Fruit fly (Drosophila melanogaster) whole organism, embryonic: ENCODE results near the gene Arp6.

Experiments used
- Abd-B ChIP-seq: fragments of 200-800 bp; sonication (Bioruptor generic); optimal IDR thresholded peaks from 2 replicates; lab custom pipeline; 2018; ENCODE audit warnings: missing biosample characterization, mild to moderate bottlenecking, missing genetic modification characterization, moderate library complexity
- B-H2 ChIP-seq: fragments of 200-800 bp; sonication (Bioruptor generic); optimal IDR thresholded peaks from 2 replicates; lab custom pipeline; 2018; ENCODE audit warnings: missing biosample characterization, mild to moderate bottlenecking, missing genetic modification characterization
- CG10209 ChIP-seq: fragments of 200-800 bp; sonication (Bioruptor generic); optimal IDR thresholded peaks from 3 replicates; lab custom pipeline; 2017; ENCODE audit warnings: missing biosample characterization, mild to moderate bottlenecking, missing genetic modification characterization, missing genetic modification reagents
- CG11085 ChIP-seq: fragments of 200-800 bp; sonication (Bioruptor generic); IDR thresholded peaks from 2 replicates; pipeline ENCODE4 v1.3.6; 2022; ENCODE audit warnings: missing biosample characterization, missing genetic modification characterization
- CG11504 ChIP-seq: fragments of 200-800 bp; sonication (Bioruptor generic); optimal IDR thresholded peaks from 3 replicates; lab custom pipeline; 2019; ENCODE audit warnings: missing biosample characterization, mild to moderate bottlenecking, missing genetic modification characterization, moderate library complexity
- CG12659 ChIP-seq: fragments of 200-800 bp; sonication (Bioruptor generic); optimal IDR thresholded peaks from 3 replicates; lab custom pipeline; 2017; ENCODE audit warnings: mild to moderate bottlenecking, missing biosample characterization, missing genetic modification reagents, missing genetic modification characterization
- CG12744 ChIP-seq: fragments of 200-800 bp; sonication (Bioruptor generic); optimal IDR thresholded peaks from 2 replicates; lab custom pipeline; 2016; ENCODE audit warnings: missing biosample characterization, missing genetic modification characterization
- CG15696 ChIP-seq: fragments of 200-800 bp; sonication (Bioruptor generic); optimal IDR thresholded peaks from 2 replicates; lab custom pipeline; 2019; ENCODE audit warnings: missing biosample characterization, mild to moderate bottlenecking, missing genetic modification characterization, moderate library complexity
- CG17359 ChIP-seq: fragments of 200-800 bp; sonication (Bioruptor generic); optimal IDR thresholded peaks from 3 replicates; lab custom pipeline; 2018; ENCODE audit warnings: missing biosample characterization, mild to moderate bottlenecking, missing genetic modification characterization, moderate library complexity
- CG17385 ChIP-seq: fragments of 200-800 bp; sonication (Bioruptor generic); optimal IDR thresholded peaks from 3 replicates; lab custom pipeline; 2018; ENCODE audit warnings: missing biosample characterization, mild to moderate bottlenecking, missing genetic modification characterization
- CG17568 ChIP-seq: fragments of 200-800 bp; sonication (Bioruptor generic); optimal IDR thresholded peaks from 2 replicates; lab custom pipeline; 2018; ENCODE audit warnings: missing biosample characterization, mild to moderate bottlenecking, missing genetic modification characterization, moderate library complexity
- CG2712 ChIP-seq: fragments of 200-800 bp; optimal IDR thresholded peaks from 3 replicates; lab custom pipeline; 2019; ENCODE audit warnings: missing biosample characterization, mild to moderate bottlenecking, missing genetic modification characterization, moderate library complexity
- CG31365 ChIP-seq: fragments of 200-800 bp; sonication (Bioruptor generic); optimal IDR thresholded peaks from 2 replicates; lab custom pipeline; 2018; ENCODE audit warnings: missing biosample characterization, mild to moderate bottlenecking, missing genetic modification characterization
- CG3163 ChIP-seq: fragments of 200-800 bp; sonication (Bioruptor generic); optimal IDR thresholded peaks from 3 replicates; lab custom pipeline; 2016; ENCODE audit warnings: missing biosample characterization, missing genetic modification characterization
- CG3847 ChIP-seq: fragments of 200-800 bp; sonication (Bioruptor generic); IDR thresholded peaks from 2 replicates; pipeline ENCODE4 v1.3.6; 2022; ENCODE audit warnings: missing biosample characterization, missing genetic modification characterization
- CG4617 ChIP-seq: fragments of 200-800 bp; sonication (Bioruptor generic); optimal IDR thresholded peaks from 3 replicates; lab custom pipeline; 2016; ENCODE audit warnings: missing biosample characterization, missing genetic modification characterization, borderline replicate concordance
- CG7987 ChIP-seq: fragments of 200-800 bp; sonication (Bioruptor generic); optimal IDR thresholded peaks from 2 replicates; lab custom pipeline; 2018; ENCODE audit warnings: missing biosample characterization, mild to moderate bottlenecking, missing genetic modification characterization, moderate library complexity
- CG9437 ChIP-seq: fragments of 200-800 bp; sonication (Bioruptor generic); optimal IDR thresholded peaks from 2 replicates; lab custom pipeline; 2018; ENCODE audit warnings: missing biosample characterization, mild to moderate bottlenecking, missing genetic modification characterization
- Drgx ChIP-seq: fragments of 200-800 bp; sonication (Bioruptor generic); IDR thresholded peaks from 2 replicates; pipeline ENCODE4 v1.3.6; 2022; ENCODE audit warnings: missing biosample characterization, missing genetic modification characterization
- E2f2 ChIP-seq: fragments of 200-800 bp; sonication (Bioruptor generic); IDR thresholded peaks from 2 replicates; pipeline ENCODE4 v1.3.6; 2022; ENCODE audit warnings: missing biosample characterization, missing genetic modification characterization
- ERR ChIP-seq: fragments of 200-800 bp; sonication (Bioruptor generic); optimal IDR thresholded peaks from 2 replicates; lab custom pipeline; 2016; ENCODE audit warnings: missing biosample characterization, missing genetic modification characterization
- Gug ChIP-seq: fragments of 200-800 bp; sonication (Bioruptor generic); IDR thresholded peaks from 4 replicates; pipeline ENCODE4 v1.3.6; 2022; ENCODE audit warnings: missing biosample characterization, missing genetic modification characterization
- HmgD ChIP-seq: fragments of 200-800 bp; sonication (Bioruptor generic); optimal IDR thresholded peaks from 3 replicates; lab custom pipeline; 2016; ENCODE audit warnings: missing biosample characterization, missing genetic modification characterization
- HmgZ ChIP-seq: fragments of 200-800 bp; sonication (Bioruptor generic); optimal IDR thresholded peaks from 2 replicates; lab custom pipeline; 2018; ENCODE audit warnings: missing biosample characterization, mild to moderate bottlenecking, missing genetic modification characterization
- Hmx ChIP-seq: fragments of 200-800 bp; sonication (Bioruptor generic); optimal IDR thresholded peaks from 2 replicates; lab custom pipeline; 2016; ENCODE audit warnings: missing biosample characterization, missing genetic modification characterization
- Hr39 ChIP-seq: fragments of >200 bp; optimal IDR thresholded peaks from 2 replicates; lab custom pipeline; 2017
- PHDP ChIP-seq: fragments of 200-800 bp; sonication (Bioruptor generic); optimal IDR thresholded peaks from 3 replicates; lab custom pipeline; 2018; ENCODE audit warnings: missing biosample characterization, mild to moderate bottlenecking, missing genetic modification characterization, moderate library complexity
- Side ChIP-seq: fragments of 200-800 bp; sonication (Bioruptor generic); optimal IDR thresholded peaks from 2 replicates; lab custom pipeline; 2016; ENCODE audit warnings: missing biosample characterization, missing genetic modification characterization
- Sox102F ChIP-seq: fragments of 200-800 bp; sonication (Bioruptor generic); optimal IDR thresholded peaks from 2 replicates; lab custom pipeline; 2018; ENCODE audit warnings: missing biosample characterization, mild to moderate bottlenecking, missing genetic modification characterization, moderate library complexity
- Ssrp ChIP-seq: fragments of 200-800 bp; sonication (Bioruptor generic); optimal IDR thresholded peaks from 2 replicates; lab custom pipeline; 2018; ENCODE audit warnings: missing biosample characterization, mild to moderate bottlenecking, missing genetic modification characterization, moderate library complexity
- YL-1 ChIP-seq: fragments of 200-800 bp; sonication (Bioruptor generic); optimal IDR thresholded peaks from 3 replicates; lab custom pipeline; 2017; ENCODE audit warnings: missing biosample characterization, mild to moderate bottlenecking, missing genetic modification characterization
- az2 ChIP-seq: fragments of 200-800 bp; sonication (Bioruptor generic); optimal IDR thresholded peaks from 3 replicates; lab custom pipeline; 2016; ENCODE audit warnings: missing biosample characterization, missing genetic modification characterization
- bab2 ChIP-seq: fragments of 200-800 bp; sonication (Bioruptor generic); optimal IDR thresholded peaks from 2 replicates; lab custom pipeline; 2016; ENCODE audit warnings: missing biosample characterization, missing genetic modification characterization
- bigmax ChIP-seq: fragments of 200-800 bp; sonication (Bioruptor generic); optimal IDR thresholded peaks from 2 replicates; lab custom pipeline; 2018; ENCODE audit warnings: missing biosample characterization, mild to moderate bottlenecking, missing genetic modification characterization
- cas ChIP-seq: fragments of 200-800 bp; sonication (Bioruptor generic); IDR thresholded peaks from 2 replicates; pipeline ENCODE4 v1.3.6; 2022; ENCODE audit warnings: missing biosample characterization, missing genetic modification characterization
- dan ChIP-seq: fragments of 200-800 bp; sonication (Bioruptor generic); IDR thresholded peaks from 2 replicates; pipeline ENCODE4 v1.3.6; 2022; ENCODE audit warnings: missing biosample characterization, missing genetic modification characterization
- eyg ChIP-seq: fragments of 200-800 bp; sonication (Bioruptor generic); optimal IDR thresholded peaks from 3 replicates; lab custom pipeline; 2016; ENCODE audit warnings: missing biosample characterization, missing genetic modification characterization
- hkb ChIP-seq, 2 experiments: fragments of 200-800 bp in 1 of 2; fragments of >200 bp in 1 of 2; sonication (Bioruptor generic) in 1 of 2; IDR thresholded peaks in 1 of 2; optimal IDR thresholded peaks in 1 of 2; 2 replicates each; pipeline versions ENCODE4 v1.3.6 to Lab custom; 2017 to 2022; ENCODE audit warnings: missing biosample characterization in 1 of 2, missing genetic modification characterization in 1 of 2
- kni ChIP-seq: fragments of 200-800 bp; sonication (Bioruptor generic); optimal IDR thresholded peaks from 3 replicates; lab custom pipeline; 2017; ENCODE audit warnings: mild to moderate bottlenecking, missing biosample characterization, missing genetic modification reagents, missing genetic modification characterization
- lbe ChIP-seq: fragments of 200-800 bp; sonication (Bioruptor generic); optimal IDR thresholded peaks from 2 replicates; lab custom pipeline; 2016; ENCODE audit warnings: missing biosample characterization, mild to moderate bottlenecking, missing genetic modification characterization
- mirr ChIP-seq: fragments of 200-800 bp; sonication (Bioruptor generic); optimal IDR thresholded peaks from 3 replicates; lab custom pipeline; 2018; ENCODE audit warnings: missing biosample characterization, mild to moderate bottlenecking, missing genetic modification characterization
- nerfin-2 ChIP-seq: fragments of 200-800 bp; sonication (Bioruptor generic); IDR thresholded peaks from 2 replicates; pipeline ENCODE4 v1.3.6; 2022; ENCODE audit warnings: missing biosample characterization, missing genetic modification characterization; ENCODE audit not compliant: partially characterized antibody
- pan ChIP-seq, 4 experiments: fragments of >200 bp in 3 of 4; fragments of 200-800 bp in 1 of 4; sonication (Bioruptor generic) in 1 of 4; optimal IDR thresholded peaks in 3 of 4; IDR thresholded peaks in 1 of 4; 2 replicates each; pipeline versions ENCODE4 v1.3.6 to Lab custom; 2017 to 2022; ENCODE audit warnings: missing biosample characterization in 2 of 4, missing genetic modification characterization in 2 of 4, mixed read lengths in 1 of 4
- pfk ChIP-seq: fragments of 200-800 bp; sonication (Bioruptor generic); optimal IDR thresholded peaks from 2 replicates; lab custom pipeline; 2018; ENCODE audit warnings: missing biosample characterization, mild to moderate bottlenecking, missing genetic modification characterization, moderate library complexity
- pum ChIP-seq: fragments of 200-800 bp; sonication (Bioruptor generic); optimal IDR thresholded peaks from 2 replicates; lab custom pipeline; 2016; ENCODE audit warnings: missing biosample characterization, missing genetic modification characterization
- sc ChIP-seq, 3 experiments: fragments of >200 bp in 2 of 3; fragments of 200-800 bp in 1 of 3; sonication (Bioruptor generic) in 1 of 3; optimal IDR thresholded peaks; 2 replicates in 2 of 3; 3 replicates in 1 of 3; lab custom pipeline; 2017; ENCODE audit warnings: mild to moderate bottlenecking in 1 of 3, missing biosample characterization in 1 of 3, missing genetic modification characterization in 1 of 3, missing genetic modification reagents in 1 of 3
- stc ChIP-seq: fragments of 200-800 bp; sonication (Bioruptor generic); IDR thresholded peaks from 2 replicates; pipeline ENCODE4 v1.3.6; 2022; ENCODE audit warnings: missing biosample characterization, missing genetic modification characterization
- tin ChIP-seq: fragments of 200-800 bp; sonication (Bioruptor generic); optimal IDR thresholded peaks from 3 replicates; lab custom pipeline; 2016; ENCODE audit warnings: missing biosample characterization, missing genetic modification characterization
- trh ChIP-seq: fragments of 200-800 bp; sonication (Bioruptor generic); optimal IDR thresholded peaks from 2 replicates; lab custom pipeline; 2016; ENCODE audit warnings: missing biosample characterization, missing genetic modification characterization
- wor ChIP-seq: fragments of 200-800 bp; sonication (Bioruptor generic); IDR thresholded peaks from 2 replicates; pipeline ENCODE4 v1.3.6; 2022; ENCODE audit warnings: missing biosample characterization, missing genetic modification characterization

Arp6 gene

DNA sequence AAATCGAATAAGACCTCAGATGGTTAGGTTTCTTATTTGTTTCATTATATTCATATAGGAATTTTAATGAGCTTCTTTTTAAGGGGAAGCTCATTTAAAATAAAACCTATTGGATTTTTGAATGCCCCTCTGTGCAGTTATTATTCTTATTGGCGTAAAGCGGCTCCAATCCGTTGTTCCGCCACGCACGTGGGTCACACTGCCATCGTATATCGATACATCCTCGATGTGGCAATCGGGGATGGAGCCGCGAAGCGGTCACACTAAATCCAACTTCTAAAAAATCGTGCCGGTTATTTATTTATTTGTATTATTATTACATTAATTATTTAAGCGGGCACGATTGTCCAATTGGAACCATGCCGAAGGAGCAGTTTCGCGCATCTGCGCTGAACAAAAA, 25.8 kb upstream of the Arp6 start, which contains the start of gene Polr3A (continued):
- TF ChIP-seq bab2 (GFP tag; lab: Kevin White, UChicago) (no peak), Drgx (GFP tag; lab: Robert Waterston, UW) (no peak), kni (GFP tag; lab: Kevin White, UChicago) (no peak), CG11085 (GFP tag; lab: Robert Waterston, UW) (no peak), CG12659 (GFP tag; lab: Kevin White, UChicago) (peak; percentile 51), pfk (GFP tag; lab: Kevin White, UChicago) (peak; percentile 82), Hmx (GFP tag; lab: Kevin White, UChicago) (no peak), CG11504 (tag; lab: Kevin White, UChicago) (no peak), Abd-B (GFP tag; lab: Kevin White, UChicago) (no peak), Hr39 (no peak), CG4617 (peak; percentile 29), YL-1 (GFP tag; lab: Kevin White, UChicago) (peak; percentile 5), Ssrp (tag; lab: Kevin White, UChicago) (no peak), CG10209 (no peak), HmgZ (tag; lab: Kevin White, UChicago) (peak; percentile 11), HmgD (GFP tag; lab: Kevin White, UChicago) (no peak), sc (optimal IDR thresholded peaks at IDR 0.05; lab: Kevin White, UChicago) (no peak), sc (GFP tag; optimal IDR thresholded peaks at IDR 0.05; lab: Kevin White, UChicago) (no peak), CG7987 (GFP tag; lab: Kevin White, UChicago) (no peak), pum (GFP tag; lab: Kevin White, UChicago) (no peak), pan (optimal IDR thresholded peaks at IDR 0.05; lab: Kevin White, UChicago) (no peak), pan (GFP tag; optimal IDR thresholded peaks at IDR 0.05 in 1 of 2, IDR thresholded peaks at IDR 0.05 in 1 of 2) (no peak), CG9437 (peak; percentile 41), hkb (optimal IDR thresholded peaks at IDR 0.05; lab: Kevin White, UChicago) (no peak), hkb (GFP tag; IDR thresholded peaks at IDR 0.05; lab: Robert Waterston, UW) (no peak), lbe (GFP tag; lab: Kevin White, UChicago) (no peak), Gug (GFP tag; lab: Robert Waterston, UW) (no peak), ERR (GFP tag; lab: Kevin White, UChicago) (no peak), CG31365 (tag; lab: Kevin White, UChicago) (no peak), tin (no peak), CG15696 (tag; lab: Kevin White, UChicago) (no peak), CG3847 (GFP tag; lab: Robert Waterston, UW) (no peak), CG17385 (GFP tag; lab: Kevin White, UChicago) (no peak), wor (GFP tag; lab: Robert Waterston, UW) (no peak), CG12744 (no peak), nerfin-2 (no peak), mirr (GFP tag; lab: Kevin White, UChicago) (no peak), eyg (GFP tag; lab: Kevin White, UChicago) (no peak), PHDP (no peak), CG17568 (GFP tag; lab: Kevin White, UChicago) (no peak), E2f2 (GFP tag; lab: Robert Waterston, UW) (peak; percentile 78), B-H2 (GFP tag; lab: Kevin White, UChicago) (no peak), Side (GFP tag; lab: Kevin White, UChicago) (no peak), trh (GFP tag; lab: Kevin White, UChicago) (no peak), az2 (GFP tag; lab: Kevin White, UChicago) (no peak), cas (GFP tag; lab: Robert Waterston, UW) (no peak), stc (GFP tag; lab: Robert Waterston, UW) (no peak), bigmax (GFP tag; lab: Kevin White, UChicago) (no peak), Sox102F (GFP tag; lab: Kevin White, UChicago) (no peak), CG2712 (tag; lab: Kevin White, UChicago) (no peak), CG17359 (tag; lab: Kevin White, UChicago) (no peak), CG3163 (no peak), dan (GFP tag; lab: Robert Waterston, UW) (no peak)
